Worm (Caenorhabditis elegans) whole organism, L4/young adult: Measurements from ENCODE around the gene nlp-80.

Experiments
- W03F9.2 ChIP-seq: fragments of 150-350 bp; optimal IDR thresholded peaks from 2 replicates; lab custom pipeline; 2014; ENCODE audit warnings: missing biosample characterization, missing genetic modification characterization
- dao-5 ChIP-seq: sonication (generic microtip); optimal IDR thresholded peaks from 2 replicates; lab custom pipeline; 2016; ENCODE audit warnings: missing genotype, missing genetic modification characterization, moderate library complexity, missing compliant biosample characterization
- him-1 ChIP-seq: sonication (generic microtip); optimal IDR thresholded peaks from 2 replicates; lab custom pipeline; 2016; ENCODE audit warnings: missing genotype, missing genetic modification reagents, missing genetic modification characterization, missing compliant biosample characterization

- TF ChIP-seq him-1 (tag; lab: Kevin White, UChicago) (no peak), dao-5 (tag; lab: Kevin White, UChicago) (no peak), W03F9.2 (tag; lab: Kevin White, UChicago) (no peak)
Observed at ce11 chrV:11080345-11081102, 15.1 kb upstream of the nlp-80 start, which contains the start of gene act-1.
